Worm (Caenorhabditis elegans) whole organism, young adult: ENCODE results near the gene C49F5.8.

Experiments
- B0035.1 ChIP-seq: sonication (generic microtip); optimal IDR thresholded peaks from 2 replicates; lab custom pipeline; 2016; ENCODE audit warnings: missing genetic modification characterization, mild to moderate bottlenecking, missing compliant biosample characterization, missing genotype, missing genetic modification reagents
- B0261.1 ChIP-seq: sonication (generic microtip); optimal IDR thresholded peaks from 2 replicates; lab custom pipeline; 2016; ENCODE audit warnings: mild to moderate bottlenecking, missing genetic modification characterization, moderate library complexity, missing compliant biosample characterization
- C06A6.2 ChIP-seq: fragments of 200-800 bp; sonication (Bioruptor generic); conservative IDR thresholded peaks from 2 replicates; pipeline ENCODE4 v1.3.6; 2022; ENCODE audit warnings: missing genetic modification characterization, missing compliant biosample characterization
- D2030.7 ChIP-seq: fragments of 200-800 bp; sonication (Bioruptor generic); IDR thresholded peaks from 2 replicates; pipeline ENCODE4 v1.3.6; 2022; ENCODE audit warnings: missing genetic modification reagents, missing genetic modification characterization, missing compliant biosample characterization
- F23B12.7 ChIP-seq: sonication (generic microtip); optimal IDR thresholded peaks from 2 replicates; lab custom pipeline; 2017; ENCODE audit warnings: missing genetic modification characterization, mild to moderate bottlenecking, missing compliant biosample characterization, antibody characterized with exemption, moderate library complexity; ENCODE audit not compliant: insufficient read depth
- F33H1.4 ChIP-seq: fragments of 200-800 bp; sonication (Bioruptor generic); IDR thresholded peaks from 2 replicates; pipeline ENCODE4 v1.3.6; 2022; ENCODE audit warnings: missing genetic modification reagents, missing genetic modification characterization, missing compliant biosample characterization
- F37B4.10 ChIP-seq: fragments of 200-800 bp; sonication (Bioruptor generic); IDR thresholded peaks from 2 replicates; pipeline ENCODE4 v1.3.6; 2022; ENCODE audit warnings: missing genetic modification characterization, missing compliant biosample characterization
- F39B2.1 ChIP-seq: fragments of 200-800 bp; sonication (Bioruptor generic); IDR thresholded peaks from 2 replicates; pipeline ENCODE4 v1.3.6; 2022; ENCODE audit warnings: missing genetic modification reagents, missing genetic modification characterization, missing compliant biosample characterization
- F55B11.4 ChIP-seq: sonication (generic microtip); optimal IDR thresholded peaks from 2 replicates; lab custom pipeline; 2016; ENCODE audit warnings: missing compliant biosample characterization, missing genetic modification characterization, borderline replicate concordance; ENCODE audit not compliant: insufficient read depth
- Y53G8AR.9 ChIP-seq: fragments of 200-800 bp; sonication (Bioruptor generic); conservative IDR thresholded peaks from 2 replicates; pipeline ENCODE4 v1.3.6; 2022; ENCODE audit warnings: missing genetic modification reagents, missing genetic modification characterization, missing compliant biosample characterization
- Y95B8A.8 ChIP-seq: fragments of 200-800 bp; sonication (Bioruptor generic); IDR thresholded peaks from 2 replicates; pipeline ENCODE4 v1.3.6; 2022; ENCODE audit warnings: missing genetic modification reagents, missing genetic modification characterization, missing compliant biosample characterization
- ama-1 ChIP-seq, 3 experiments: fragments of 150-350 bp in 1 of 3; sonication (generic microtip) in 2 of 3; optimal IDR thresholded peaks; 2 replicates each; lab custom pipeline; 2014 to 2018; ENCODE audit warnings: missing biosample characterization in 2 of 3, missing genetic modification characterization in 2 of 3, missing genetic modification reagents in 2 of 3
- atf-7 ChIP-seq: sonication (generic microtip); optimal IDR thresholded peaks from 2 replicates; lab custom pipeline; 2017; ENCODE audit warnings: mild to moderate bottlenecking, missing genetic modification characterization, missing compliant biosample characterization
- athp-1 ChIP-seq: sonication (generic microtip); optimal IDR thresholded peaks from 2 replicates; lab custom pipeline; 2017; ENCODE audit warnings: mild to moderate bottlenecking, missing genetic modification characterization, missing compliant biosample characterization
- attf-5 ChIP-seq: fragments of 200-800 bp; sonication (Bioruptor generic); optimal IDR thresholded peaks from 2 replicates; lab custom pipeline; 2018; ENCODE audit warnings: mild to moderate bottlenecking, missing genetic modification characterization, missing compliant biosample characterization
- bed-1 ChIP-seq: fragments of 200-800 bp; sonication (Bioruptor generic); IDR thresholded peaks from 2 replicates; pipeline ENCODE4 v1.3.6; 2022; ENCODE audit warnings: missing genetic modification reagents, missing genetic modification characterization, missing compliant biosample characterization
- cebp-1 ChIP-seq, 2 experiments: fragments of 200-800 bp in 1 of 2; sonication (Bioruptor generic) in 1 of 2; sonication (generic microtip) in 1 of 2; IDR thresholded peaks in 1 of 2; optimal IDR thresholded peaks in 1 of 2; 2 replicates each; pipeline versions ENCODE4 v1.3.6 to Lab custom; 2017 to 2022; ENCODE audit warnings: missing compliant biosample characterization in 2 of 2, missing genetic modification characterization in 2 of 2, mild to moderate bottlenecking in 1 of 2, missing genetic modification reagents in 1 of 2, moderate library complexity in 1 of 2
- cebp-2 ChIP-seq: fragments of 200-800 bp; sonication (Bioruptor generic); IDR thresholded peaks from 2 replicates; pipeline ENCODE4 v1.3.6; 2022; ENCODE audit warnings: missing genetic modification characterization, missing compliant biosample characterization
- ceh-27 ChIP-seq: fragments of 200-800 bp; sonication (Bioruptor generic); optimal IDR thresholded peaks from 2 replicates; lab custom pipeline; 2018; ENCODE audit warnings: mild to moderate bottlenecking, missing genetic modification characterization, moderate library complexity, missing compliant biosample characterization
- ceh-40 ChIP-seq: fragments of 200-800 bp; sonication (Bioruptor generic); IDR thresholded peaks from 2 replicates; pipeline ENCODE4 v1.3.6; 2022; ENCODE audit warnings: missing genetic modification characterization, missing compliant biosample characterization
- ceh-58 ChIP-seq: fragments of 200-800 bp; sonication (Bioruptor generic); IDR thresholded peaks from 2 replicates; pipeline ENCODE4 v1.3.6; 2022; ENCODE audit warnings: missing genetic modification characterization, missing compliant biosample characterization
- ceh-79 ChIP-seq: sonication (generic microtip); optimal IDR thresholded peaks from 2 replicates; lab custom pipeline; 2017; ENCODE audit warnings: mild to moderate bottlenecking, missing genetic modification characterization, missing compliant biosample characterization
- chd-7 ChIP-seq: sonication (generic microtip); optimal IDR thresholded peaks from 2 replicates; lab custom pipeline; 2016; ENCODE audit warnings: mild to moderate bottlenecking, missing genetic modification characterization, moderate library complexity, missing compliant biosample characterization
- dox-1 ChIP-seq: fragments of 200-800 bp; sonication (Bioruptor generic); IDR thresholded peaks from 2 replicates; pipeline ENCODE4 v1.3.6; 2022; ENCODE audit warnings: missing genetic modification reagents, missing genetic modification characterization, missing compliant biosample characterization
- dpff-1 ChIP-seq: sonication (generic microtip); optimal IDR thresholded peaks from 2 replicates; lab custom pipeline; 2017; ENCODE audit warnings: mild to moderate bottlenecking, missing genetic modification characterization, missing compliant biosample characterization
- efl-1 ChIP-seq: fragments of 150-350 bp; optimal IDR thresholded peaks from 2 replicates; lab custom pipeline; 2014; ENCODE audit warnings: missing biosample characterization, missing genetic modification reagents, missing genetic modification characterization
- egl-18 ChIP-seq: fragments of 200-800 bp; sonication (Bioruptor generic); IDR thresholded peaks from 2 replicates; pipeline ENCODE4 v1.3.6; 2022; ENCODE audit warnings: missing genetic modification reagents, missing genetic modification characterization, missing compliant biosample characterization
- egrh-3 ChIP-seq: fragments of 200-800 bp; sonication (Bioruptor generic); IDR thresholded peaks from 2 replicates; pipeline ENCODE4 v1.3.6; 2022; ENCODE audit warnings: missing genetic modification reagents, missing genetic modification characterization, missing compliant biosample characterization
- gei-17 ChIP-seq: fragments of 200-800 bp; sonication (Bioruptor generic); optimal IDR thresholded peaks from 2 replicates; lab custom pipeline; 2018; ENCODE audit warnings: mild to moderate bottlenecking, missing genetic modification characterization, missing compliant biosample characterization
- hlh-12 ChIP-seq: sonication (generic microtip); optimal IDR thresholded peaks from 2 replicates; lab custom pipeline; 2016; ENCODE audit warnings: missing genetic modification characterization, missing compliant biosample characterization
- lin-26 ChIP-seq: fragments of 200-800 bp; sonication (Bioruptor generic); IDR thresholded peaks from 2 replicates; pipeline ENCODE4 v1.3.6; 2022; ENCODE audit warnings: missing genetic modification reagents, missing genetic modification characterization, missing compliant biosample characterization
- lin-40 ChIP-seq: sonication (generic microtip); optimal IDR thresholded peaks from 2 replicates; lab custom pipeline; 2016; ENCODE audit warnings: missing genetic modification characterization, mild to moderate bottlenecking, missing compliant biosample characterization, missing genotype, missing genetic modification reagents
- lin-54 ChIP-seq: fragments of 200-800 bp; sonication (Bioruptor generic); optimal IDR thresholded peaks from 2 replicates; lab custom pipeline; 2018; ENCODE audit warnings: mild to moderate bottlenecking, missing genetic modification characterization, missing compliant biosample characterization
- madf-10 ChIP-seq: sonication (generic microtip); optimal IDR thresholded peaks from 2 replicates; lab custom pipeline; 2016; ENCODE audit warnings: mild to moderate bottlenecking, missing genetic modification characterization, missing compliant biosample characterization
- madf-8 ChIP-seq: fragments of 200-800 bp; sonication (Bioruptor generic); conservative IDR thresholded peaks from 2 replicates; pipeline ENCODE4 v1.3.6; 2022; ENCODE audit warnings: missing genetic modification reagents, missing genetic modification characterization, missing compliant biosample characterization
- mel-28 ChIP-seq: sonication (generic microtip); optimal IDR thresholded peaks from 2 replicates; lab custom pipeline; 2016; ENCODE audit warnings: borderline replicate concordance, mild to moderate bottlenecking, missing genetic modification characterization, missing compliant biosample characterization
- nhr-90 ChIP-seq: sonication (generic microtip); optimal IDR thresholded peaks from 2 replicates; lab custom pipeline; 2016; ENCODE audit warnings: missing genotype, mild to moderate bottlenecking, missing genetic modification characterization, missing compliant biosample characterization
- rpc-1 ChIP-seq, 2 experiments: fragments of 150-350 bp in 1 of 2; sonication (generic microtip) in 1 of 2; optimal IDR thresholded peaks; 2 replicates each; lab custom pipeline; 2014 to 2018; ENCODE audit warnings: missing biosample characterization in 1 of 2, missing genetic modification characterization in 1 of 2, missing genetic modification reagents in 1 of 2, missing genotype in 1 of 2
- snpc-1.3 ChIP-seq: sonication (generic microtip); optimal IDR thresholded peaks from 2 replicates; lab custom pipeline; 2017; ENCODE audit warnings: missing genetic modification characterization, mild to moderate bottlenecking, missing compliant biosample characterization, antibody characterized with exemption, moderate library complexity, missing genotype, missing genetic modification reagents; ENCODE audit not compliant: insufficient read depth
- snpc-3.4 ChIP-seq: sonication (generic microtip); optimal IDR thresholded peaks from 2 replicates; lab custom pipeline; 2017; ENCODE audit warnings: missing genetic modification characterization, mild to moderate bottlenecking, missing compliant biosample characterization, antibody characterized with exemption, moderate library complexity, missing genotype, missing genetic modification reagents
- sptf-2 ChIP-seq: fragments of 200-800 bp; sonication (Bioruptor generic); optimal IDR thresholded peaks from 2 replicates; lab custom pipeline; 2018; ENCODE audit warnings: mild to moderate bottlenecking, missing genetic modification characterization, missing compliant biosample characterization
- tbp1 ChIP-seq: fragments of 200-800 bp; sonication (Bioruptor generic); optimal IDR thresholded peaks from 2 replicates; lab custom pipeline; 2018; ENCODE audit warnings: mild to moderate bottlenecking, missing genetic modification characterization, missing compliant biosample characterization
- tbx-9 ChIP-seq: sonication (generic microtip); optimal IDR thresholded peaks from 2 replicates; lab custom pipeline; 2016; ENCODE audit warnings: borderline replicate concordance, missing genetic modification characterization, inconsistent platforms, missing compliant biosample characterization
- unc-62 ChIP-seq: fragments of 150-350 bp; optimal IDR thresholded peaks from 2 replicates; lab custom pipeline; 2014; ENCODE audit warnings: missing biosample characterization, missing genetic modification reagents, missing genetic modification characterization
- zfh-2 ChIP-seq: fragments of 200-800 bp; sonication (Bioruptor generic); conservative IDR thresholded peaks from 2 replicates; pipeline ENCODE4 v1.3.6; 2022; ENCODE audit warnings: missing genetic modification reagents, missing genetic modification characterization, missing compliant biosample characterization
- ztf-18 ChIP-seq: sonication (generic microtip); optimal IDR thresholded peaks from 2 replicates; lab custom pipeline; 2016; ENCODE audit warnings: missing genotype, mild to moderate bottlenecking, missing genetic modification characterization, missing compliant biosample characterization

The C49F5.8 gene

ce11 chrX:11937343-11937935 is 22.5 kb upstream of the C49F5.8 start (continued):
- peak; percentile 95; the same call in 1 of the 2 replicates for TF ChIP-seq cebp-2 (GFP tag; lab: Robert Waterston, UW)
- TF ChIP-seq ceh-40 (GFP tag; lab: Robert Waterston, UW) = 0 out of 2 replicates have a peak, but pooled peaks have one; percentile 67
- TF ChIP-seq dpff-1 = peak; percentile 29
- TF ChIP-seq B0261.1 (tag; lab: Kevin White, UChicago) = peak; percentile 65
- TF ChIP-seq F37B4.10 (GFP tag; lab: Robert Waterston, UW) = 0 out of 2 replicates have a peak, but pooled peaks have one; percentile 94
- peak; percentile 94 for TF ChIP-seq B0035.1 (tag; lab: Kevin White, UChicago)
- peak; percentile 100 for TF ChIP-seq lin-40
- peak; percentile 80 for TF ChIP-seq tbp1
- no peak for TF ChIP-seq madf-8 (GFP tag; lab: Robert Waterston, UW)
- TF ChIP-seq ama-1 (optimal IDR thresholded peaks at IDR 0.05; lab: Kevin White, UChicago) = no peak
- peak; percentile 66 to 90 for TF ChIP-seq ama-1 (GFP tag; optimal IDR thresholded peaks at IDR 0.05; lab: Kevin White, UChicago)
- no peak for TF ChIP-seq F55B11.4 (tag; lab: Kevin White, UChicago)
- TF ChIP-seq C06A6.2 (GFP tag; lab: Robert Waterston, UW) = peak; percentile 92
- peak; percentile 99 for TF ChIP-seq ceh-27 (GFP tag; lab: Kevin White, UChicago)
- TF ChIP-seq lin-26 (GFP tag; lab: Robert Waterston, UW) = peak; percentile 79; the same call in 1 of the 2 replicates
- TF ChIP-seq cebp-1 (GFP tag; IDR thresholded peaks at IDR 0.05; lab: Robert Waterston, UW) = peak; percentile 67; the same call in 1 of the 2 replicates
- peak; percentile 97 for TF ChIP-seq cebp-1 (tag; optimal IDR thresholded peaks at IDR 0.05; lab: Kevin White, UChicago)
- peak; percentile 72; the same call in 1 of the 2 replicates for TF ChIP-seq Y95B8A.8 (GFP tag; lab: Robert Waterston, UW)
- TF ChIP-seq mel-28 (tag; lab: Kevin White, UChicago) = peak; percentile 81
- TF ChIP-seq ztf-18 (tag; lab: Kevin White, UChicago) = peak; percentile 68
- TF ChIP-seq snpc-1.3 (tag; lab: Kevin White, UChicago) = peak; percentile 24
- TF ChIP-seq snpc-3.4 (tag; lab: Kevin White, UChicago) = no peak
- TF ChIP-seq F39B2.1 (GFP tag; lab: Robert Waterston, UW) = no peak
- no peak for TF ChIP-seq tbx-9 (tag; lab: Kevin White, UChicago)
- peak; percentile 90 for TF ChIP-seq F23B12.7 (tag; lab: Kevin White, UChicago)
- TF ChIP-seq sptf-2 (GFP tag; lab: Kevin White, UChicago) = peak; percentile 55
- TF ChIP-seq chd-7 = peak; percentile 97
- TF ChIP-seq gei-17 (GFP tag; lab: Kevin White, UChicago) = peak; percentile 98
- TF ChIP-seq madf-10 = peak; percentile 96
- TF ChIP-seq zfh-2 (GFP tag; lab: Robert Waterston, UW) = no peak
- no peak for TF ChIP-seq egrh-3 (GFP tag; lab: Robert Waterston, UW)
- no peak; the same call in none of the 2 replicates for TF ChIP-seq F33H1.4 (GFP tag; lab: Robert Waterston, UW)
- peak; percentile 98 for TF ChIP-seq dox-1 (GFP tag; lab: Robert Waterston, UW)
- no peak for TF ChIP-seq ceh-58
- peak; percentile 47 for TF ChIP-seq attf-5
- TF ChIP-seq D2030.7 (GFP tag; lab: Robert Waterston, UW) = no peak
- TF ChIP-seq nhr-90 (tag; lab: Kevin White, UChicago) = peak; percentile 81
- no peak for TF ChIP-seq hlh-12 (tag; lab: Kevin White, UChicago)
- peak; percentile 92 for TF ChIP-seq lin-54 (GFP tag; lab: Kevin White, UChicago)
- TF ChIP-seq athp-1 (tag; lab: Kevin White, UChicago) = peak; percentile 64
- TF ChIP-seq rpc-1 (optimal IDR thresholded peaks at IDR 0.05; lab: Kevin White, UChicago) = peak; percentile 17
- TF ChIP-seq rpc-1 (tag; optimal IDR thresholded peaks at IDR 0.05; lab: Kevin White, UChicago) = no peak
- TF ChIP-seq ceh-79 (tag; lab: Kevin White, UChicago) = peak; percentile 47
- TF ChIP-seq Y53G8AR.9 (GFP tag; lab: Robert Waterston, UW) = peak; percentile 97
- no peak for TF ChIP-seq efl-1 (GFP tag; lab: Kevin White, UChicago)
- peak; percentile 98 for TF ChIP-seq atf-7 (tag; lab: Kevin White, UChicago)
- peak; percentile 90; the same call in 1 of the 2 replicates for TF ChIP-seq bed-1 (GFP tag; lab: Robert Waterston, UW)
- peak; percentile 95 for TF ChIP-seq egl-18 (GFP tag; lab: Robert Waterston, UW)
- peak; percentile 77 for TF ChIP-seq unc-62 (GFP tag; lab: Kevin White, UChicago)
